Worm (Caenorhabditis elegans): ENCODE results near the gene gab-1.

gab-1 gene

DNA sequence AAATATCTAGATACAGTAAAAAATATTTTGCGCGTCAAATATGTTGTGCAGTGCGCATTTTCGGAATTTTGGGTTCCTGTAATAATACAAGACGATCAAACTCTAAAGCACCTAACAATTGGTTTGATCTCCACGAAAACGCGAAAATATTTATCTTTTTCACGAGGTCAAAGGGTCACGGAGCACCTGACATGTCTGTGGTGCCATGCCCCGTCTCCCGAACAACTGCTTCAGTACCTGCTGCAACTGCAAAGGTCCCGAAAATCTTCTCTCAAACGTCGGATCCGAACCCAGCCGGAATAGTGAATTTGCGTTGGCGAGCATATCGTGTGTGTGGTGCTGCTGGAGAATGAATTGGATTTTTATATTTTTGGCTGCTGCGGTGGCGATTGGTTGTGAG, 40.4 kb upstream of the gab-1 start, which contains the start of the genes Y37D8A.2 and Y37D8A.25:
Gene Y37D8A.2 (plus strand): TSS at position 285 of the 400 bp plus-strand sequence.
Gene Y37D8A.25 (minus strand): TSS at position 345 of the 400 bp plus-strand sequence.
- no peak for TF ChIP-seq nhr-237 (tag; optimal IDR thresholded peaks at IDR 0.05)
- peak; percentile 59 for TF ChIP-seq rnt-1 (tag; optimal IDR thresholded peaks at IDR 0.05)
- peak; percentile 42 for TF ChIP-seq nhr-71 (tag; optimal IDR thresholded peaks at IDR 0.05)
- TF ChIP-seq nhr-19 (GFP tag; conservative IDR thresholded peaks at IDR 0.05), result peak; percentile 22
- no peak for TF ChIP-seq lin-13 (GFP tag; optimal IDR thresholded peaks at IDR 0.05)
- TF ChIP-seq unc-130 (tag; optimal IDR thresholded peaks at IDR 0.05), result peak; percentile 25

DNA sequence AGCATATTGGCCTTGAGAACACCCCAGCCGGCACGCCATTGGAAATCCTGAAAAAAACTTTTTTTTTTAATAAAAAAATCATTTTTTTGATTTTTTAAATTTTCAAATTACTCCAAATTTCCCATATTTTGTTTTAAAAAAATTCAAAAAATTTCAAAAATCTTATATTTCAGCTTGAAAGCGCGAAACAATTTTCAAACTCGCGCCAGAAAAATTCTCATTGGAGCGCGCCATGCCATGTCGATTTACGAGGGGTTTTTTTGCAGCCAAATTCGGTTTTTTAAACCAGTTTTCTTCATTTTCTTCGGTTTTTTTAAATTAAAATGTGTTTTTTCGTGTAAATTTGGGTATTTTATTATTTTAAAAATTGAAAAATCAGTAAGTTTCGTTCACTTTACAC, 39.6 kb upstream of the gab-1 start:
- TF ChIP-seq efl-1 (optimal IDR thresholded peaks at IDR 0.05) (no peak), efl-1 (GFP tag; optimal IDR thresholded peaks at IDR 0.05 in 1 of 2) (peak in 1 of 2 experiments; percentile 14), nhr-28 (tag; optimal IDR thresholded peaks at IDR 0.05) (no peak)

DNA sequence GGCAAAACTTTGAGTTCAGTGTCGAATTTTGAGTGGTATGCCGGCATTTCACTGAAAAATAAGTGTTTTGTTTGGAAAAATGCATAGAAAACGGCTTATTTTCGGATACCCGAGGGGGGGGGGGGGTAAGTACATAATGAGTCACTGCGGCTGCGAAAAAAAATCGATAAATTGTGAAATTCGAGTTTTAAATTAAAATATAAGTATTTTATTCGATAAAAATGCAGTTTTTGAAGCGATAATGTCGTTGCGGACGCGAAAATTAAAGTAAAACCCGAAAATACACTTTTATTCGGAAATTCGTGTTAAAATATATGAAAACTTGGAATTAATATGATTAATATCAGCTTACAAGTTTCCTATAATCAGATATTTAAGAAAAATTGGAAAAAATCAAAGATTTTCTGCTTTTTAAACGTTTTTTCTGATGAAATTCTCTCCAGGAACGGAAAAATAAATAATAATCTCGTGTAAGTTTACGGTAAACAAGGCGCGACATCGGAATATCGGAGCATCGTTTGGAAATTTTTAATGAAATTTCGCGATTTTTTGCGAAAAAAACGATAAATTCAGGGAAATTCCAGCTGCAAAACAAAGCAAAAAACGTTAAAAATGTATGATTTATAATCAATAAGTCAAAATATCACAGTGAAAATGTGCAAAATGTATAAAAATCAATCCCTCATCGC, 38.7 kb upstream of the gab-1 start, which contains the start of gene arx-5:
Gene arx-5 (minus strand): TSS at position 51 of the 689 bp plus-strand sequence.
- TF ChIP-seq tbx-2 (tag; optimal IDR thresholded peaks at IDR 0.05) (peak; percentile 0), nhr-237 (tag; optimal IDR thresholded peaks at IDR 0.05) (no peak), dpl-1 (GFP tag; optimal IDR thresholded peaks at IDR 0.05) (peak; percentile 10 to 51 (median 47)), unc-130 (tag; optimal IDR thresholded peaks at IDR 0.05) (no peak), zip-4 (GFP tag; optimal IDR thresholded peaks at IDR 0.05) (no peak), lin-35 (GFP tag; optimal IDR thresholded peaks at IDR 0.05) (peak in 1 of 2 experiments; percentile 37), alr-1 (tag; optimal IDR thresholded peaks at IDR 0.05; ENCODE audit: borderline replicate concordance) (no peak), nhr-90 (tag; optimal IDR thresholded peaks at IDR 0.05; ENCODE audit: poor library complexity) (no peak), nhr-28 (tag; optimal IDR thresholded peaks at IDR 0.05) (no peak), unc-62 (GFP tag; optimal IDR thresholded peaks at IDR 0.05) (no peak), fkh-8 (tag; optimal IDR thresholded peaks at IDR 0.05) (no peak), jun-1 (tag; optimal IDR thresholded peaks at IDR 0.05) (no peak), pqm-1 (tag; optimal IDR thresholded peaks at IDR 0.05) (no peak), dsc-1 (tag; optimal IDR thresholded peaks at IDR 0.05) (peak; percentile 47), egl-27 (tag; optimal IDR thresholded peaks at IDR 0.05) (no peak), ztf-4 (tag; optimal IDR thresholded peaks at IDR 0.05) (no peak), efl-1 (optimal IDR thresholded peaks at IDR 0.05) (peak; percentile 24 to 52), efl-1 (GFP tag; optimal IDR thresholded peaks at IDR 0.05 in 1 of 2) (peak; percentile 38 to 91), hlh-4 (tag; optimal IDR thresholded peaks at IDR 0.05) (no peak), mep-1 (tag; optimal IDR thresholded peaks at IDR 0.05) (no peak), Y116A8C.19 (tag; optimal IDR thresholded peaks at IDR 0.05; ENCODE audit: borderline replicate concordance) (no peak), nhr-47 (tag; optimal IDR thresholded peaks at IDR 0.05) (peak; percentile 46), C34B4.2 (tag; optimal IDR thresholded peaks at IDR 0.05) (no peak), pax-3 (tag; optimal IDR thresholded peaks at IDR 0.05) (no peak), F16B12.6 (tag; optimal IDR thresholded peaks at IDR 0.05) (peak; percentile 15), fkh-4 (tag; optimal IDR thresholded peaks at IDR 0.05; ENCODE audit: borderline replicate concordance) (no peak), lin-13 (GFP tag; optimal IDR thresholded peaks at IDR 0.05) (no peak), swsn-7 (tag; optimal IDR thresholded peaks at IDR 0.05) (peak; percentile 18), unc-86 (tag; optimal IDR thresholded peaks at IDR 0.05) (no peak), lin-15B (tag; optimal IDR thresholded peaks at IDR 0.05) (peak; percentile 2), vab-15 (tag; optimal IDR thresholded peaks at IDR 0.05) (no peak), tlp-1 (tag; optimal IDR thresholded peaks at IDR 0.05) (no peak), nhr-84 (tag; optimal IDR thresholded peaks at IDR 0.05) (no peak), nhr-71 (tag; optimal IDR thresholded peaks at IDR 0.05) (peak; percentile 50), fos-1 (tag; optimal IDR thresholded peaks at IDR 0.05) (no peak), rnt-1 (tag; optimal IDR thresholded peaks at IDR 0.05) (peak; percentile 11), efl-3 (GFP tag; optimal IDR thresholded peaks at IDR 0.05) (no peak), ama-1 (optimal IDR thresholded peaks at IDR 0.05) (no peak), sptf-1 (tag; optimal IDR thresholded peaks at IDR 0.05) (no peak), unc-98 (GFP tag; IDR thresholded peaks at IDR 0.05) (no peak), mdl-1 (tag; optimal IDR thresholded peaks at IDR 0.05) (no peak), mab-9 (GFP tag; IDR thresholded peaks at IDR 0.05) (no peak), snpc-4 (tag; optimal IDR thresholded peaks at IDR 0.05) (no peak), lin-39 (tag; optimal IDR thresholded peaks at IDR 0.05) (no peak), lir-3 (tag; optimal IDR thresholded peaks at IDR 0.05; ENCODE audit: poor library complexity) (no peak)
